Worm (Caenorhabditis elegans) whole organism, late embryonic: ENCODE measurements around the gene F36H9.1.

ENCODE experiments used
- ceh-19 ChIP-seq: fragments of 200-800 bp; sonication (Bioruptor generic); optimal IDR thresholded peaks from 2 replicates; lab custom pipeline; 2018; ENCODE audit warnings: mild to moderate bottlenecking, missing genetic modification characterization, missing compliant biosample characterization
- ceh-45 ChIP-seq: fragments of 200-800 bp; sonication (Bioruptor generic); IDR thresholded peaks from 2 replicates; pipeline ENCODE4 v1.3.6; 2022; ENCODE audit warnings: missing genetic modification reagents, missing genetic modification characterization, missing compliant biosample characterization
- fkh-10 ChIP-seq: fragments of 150-350 bp; optimal IDR thresholded peaks from 2 replicates; lab custom pipeline; 2014; ENCODE audit warnings: missing biosample characterization, missing genetic modification reagents, missing genetic modification characterization
- hlh-15 ChIP-seq: sonication (generic microtip); optimal IDR thresholded peaks from 2 replicates; lab custom pipeline; 2016; ENCODE audit warnings: missing genetic modification characterization, missing compliant biosample characterization
- pha-4 ChIP-seq: fragments of 150-350 bp; optimal IDR thresholded peaks from 2 replicates; lab custom pipeline; 2018; ENCODE audit warnings: missing biosample characterization, missing genetic modification reagents, missing genetic modification characterization
- pqm-1 ChIP-seq: sonication (generic microtip); optimal IDR thresholded peaks from 2 replicates; lab custom pipeline; 2016; ENCODE audit warnings: missing genetic modification characterization, missing compliant biosample characterization

- no peak for TF ChIP-seq pqm-1 (tag; lab: Kevin White, UChicago)
- no peak for TF ChIP-seq fkh-10 (GFP tag; lab: Kevin White, UChicago)
- no peak for TF ChIP-seq pha-4 (tag; lab: Kevin White, UChicago)
- TF ChIP-seq ceh-19 (GFP tag; lab: Kevin White, UChicago), result no peak
- TF ChIP-seq ceh-45 (GFP tag; lab: Robert Waterston, UW), result no peak
- TF ChIP-seq hlh-15 (tag; lab: Kevin White, UChicago), result no peak
These were observed 10.6 kb downstream of the F36H9.1 start, which contains the start of the genes hsp-16.2 and hsp-16.41 for ce11 chrV:1804645-1805559.
